Fruit fly (Drosophila melanogaster) whole organism, prepupa: ENCODE results near the gene CG5172.

ENCODE experiments used
- Blimp-1 ChIP-seq: fragments of 200-800 bp; sonication (Bioruptor generic); optimal IDR thresholded peaks from 3 replicates; lab custom pipeline; 2017; ENCODE audit warnings: missing biosample characterization, missing genetic modification characterization, mild to moderate bottlenecking, moderate library complexity, missing genetic modification reagents
- CG10631 ChIP-seq: fragments of 200-800 bp; sonication (Bioruptor generic); optimal IDR thresholded peaks from 2 replicates; lab custom pipeline; 2016; ENCODE audit warnings: missing biosample characterization, missing genetic modification characterization
- CG10669 ChIP-seq: fragments of 200-800 bp; sonication (Bioruptor generic); optimal IDR thresholded peaks from 3 replicates; lab custom pipeline; 2018; ENCODE audit warnings: missing biosample characterization, mild to moderate bottlenecking, missing genetic modification characterization, moderate library complexity
- CG11902 ChIP-seq: fragments of 200-800 bp; sonication (Bioruptor generic); optimal IDR thresholded peaks from 3 replicates; lab custom pipeline; 2016; ENCODE audit warnings: missing biosample characterization, missing genetic modification characterization
- CG15336 ChIP-seq: fragments of 200-800 bp; sonication (Bioruptor generic); IDR thresholded peaks from 2 replicates; pipeline ENCODE4 v1.3.6; 2022; ENCODE audit warnings: missing biosample characterization, missing genetic modification characterization
- CG1621 ChIP-seq: fragments of 200-800 bp; sonication (Bioruptor generic); optimal IDR thresholded peaks from 3 replicates; lab custom pipeline; 2018; ENCODE audit warnings: missing biosample characterization, mild to moderate bottlenecking, missing genetic modification characterization
- CG3032 ChIP-seq: fragments of 200-800 bp; optimal IDR thresholded peaks from 2 replicates; lab custom pipeline; 2019; ENCODE audit warnings: missing biosample characterization, mild to moderate bottlenecking, missing genetic modification characterization, moderate library complexity
- CG34406 ChIP-seq: fragments of 200-800 bp; sonication (Bioruptor generic); optimal IDR thresholded peaks from 3 replicates; lab custom pipeline; 2016; ENCODE audit warnings: missing biosample characterization, missing genetic modification characterization
- CG3919 ChIP-seq: fragments of 200-800 bp; sonication (Bioruptor generic); optimal IDR thresholded peaks from 3 replicates; lab custom pipeline; 2016; ENCODE audit warnings: missing biosample characterization, missing genetic modification characterization
- CG6163 ChIP-seq: fragments of 200-800 bp; sonication (Bioruptor generic); IDR thresholded peaks from 3 replicates; pipeline ENCODE4 v1.3.6; 2022; ENCODE audit warnings: missing biosample characterization, missing genetic modification characterization
- CG6276 ChIP-seq: fragments of 200-800 bp; sonication (Bioruptor generic); optimal IDR thresholded peaks from 2 replicates; lab custom pipeline; 2017; ENCODE audit warnings: missing biosample characterization, mild to moderate bottlenecking, missing genetic modification characterization
- CG6792 ChIP-seq: fragments of 200-800 bp; sonication (Bioruptor generic); optimal IDR thresholded peaks from 3 replicates; lab custom pipeline; 2016; ENCODE audit warnings: missing biosample characterization, missing genetic modification characterization
- CG6808 ChIP-seq: fragments of 200-800 bp; sonication (Bioruptor generic); optimal IDR thresholded peaks from 3 replicates; lab custom pipeline; 2017; ENCODE audit warnings: missing biosample characterization, missing genetic modification characterization, mild to moderate bottlenecking, moderate library complexity, missing genetic modification reagents
- CG6854 ChIP-seq: fragments of 200-800 bp; sonication (Bioruptor generic); optimal IDR thresholded peaks from 2 replicates; lab custom pipeline; 2017; ENCODE audit warnings: missing biosample characterization, mild to moderate bottlenecking, missing genetic modification characterization
- CG8119 ChIP-seq: fragments of 200-800 bp; sonication (Bioruptor generic); IDR thresholded peaks from 3 replicates; pipeline ENCODE4 v1.3.6; 2022; ENCODE audit warnings: missing biosample characterization, missing genetic modification characterization
- CG8319 ChIP-seq: fragments of 200-800 bp; sonication (Bioruptor generic); optimal IDR thresholded peaks from 3 replicates; lab custom pipeline; 2016; ENCODE audit warnings: missing biosample characterization, missing genetic modification characterization
- CG8632 ChIP-seq: fragments of 200-800 bp; sonication (Bioruptor generic); optimal IDR thresholded peaks from 3 replicates; lab custom pipeline; 2016; ENCODE audit warnings: missing biosample characterization, missing genetic modification characterization
- CG9139 ChIP-seq: fragments of 200-800 bp; sonication (Bioruptor generic); optimal IDR thresholded peaks from 3 replicates; lab custom pipeline; 2017; ENCODE audit warnings: missing biosample characterization, mild to moderate bottlenecking, missing genetic modification characterization
- Eip93F ChIP-seq: fragments of 200-800 bp; sonication (Bioruptor generic); optimal IDR thresholded peaks from 2 replicates; lab custom pipeline; 2016; ENCODE audit warnings: missing biosample characterization, mild to moderate bottlenecking, missing genetic modification characterization
- Ets21C ChIP-seq: fragments of 200-800 bp; sonication (Bioruptor generic); optimal IDR thresholded peaks from 3 replicates; lab custom pipeline; 2016; ENCODE audit warnings: missing biosample characterization, missing genetic modification characterization
- Hr38 ChIP-seq: sonication (Bioruptor generic); optimal IDR thresholded peaks from 2 replicates; lab custom pipeline; 2016; ENCODE audit warnings: missing biosample characterization, missing genetic modification characterization
- Hr39 ChIP-seq: fragments of 200-800 bp; sonication (Bioruptor generic); optimal IDR thresholded peaks from 2 replicates; lab custom pipeline; 2016; ENCODE audit warnings: missing biosample characterization, missing genetic modification characterization
- Hr4 ChIP-seq: fragments of 200-800 bp; sonication (Bioruptor generic); optimal IDR thresholded peaks from 3 replicates; lab custom pipeline; 2016; ENCODE audit warnings: missing biosample characterization, missing genetic modification characterization
- Lpt ChIP-seq: fragments of 200-800 bp; sonication (Bioruptor generic); optimal IDR thresholded peaks from 3 replicates; lab custom pipeline; 2016; ENCODE audit warnings: missing biosample characterization, missing genetic modification characterization
- OdsH ChIP-seq: fragments of 200-800 bp; sonication (Bioruptor generic); optimal IDR thresholded peaks from 3 replicates; lab custom pipeline; 2016; ENCODE audit warnings: missing biosample characterization, missing genetic modification characterization
- Smox ChIP-seq: fragments of 200-800 bp; sonication (Bioruptor generic); optimal IDR thresholded peaks from 3 replicates; lab custom pipeline; 2016; ENCODE audit warnings: missing biosample characterization, missing genetic modification characterization
- Sox102F ChIP-seq: fragments of 200-800 bp; sonication (Bioruptor generic); optimal IDR thresholded peaks from 2 replicates; lab custom pipeline; 2016; ENCODE audit warnings: missing biosample characterization, mild to moderate bottlenecking, missing genetic modification characterization
- Sox14 ChIP-seq: fragments of 200-800 bp; sonication (Bioruptor generic); optimal IDR thresholded peaks from 3 replicates; lab custom pipeline; 2016; ENCODE audit warnings: missing biosample characterization, missing genetic modification characterization
- Sox15 ChIP-seq: fragments of 200-800 bp; sonication (Bioruptor generic); optimal IDR thresholded peaks from 3 replicates; lab custom pipeline; 2016; ENCODE audit warnings: missing biosample characterization, missing genetic modification characterization
- achi ChIP-seq: fragments of 200-800 bp; sonication (Bioruptor generic); optimal IDR thresholded peaks from 3 replicates; lab custom pipeline; 2016; ENCODE audit warnings: missing biosample characterization, missing genetic modification characterization
- acj6 ChIP-seq: fragments of 200-800 bp; sonication (Bioruptor generic); optimal IDR thresholded peaks from 3 replicates; lab custom pipeline; 2016; ENCODE audit warnings: missing biosample characterization, missing genetic modification characterization
- dsx ChIP-seq: fragments of 200-800 bp; optimal IDR thresholded peaks from 3 replicates; lab custom pipeline; 2019; ENCODE audit warnings: missing biosample characterization, mild to moderate bottlenecking, missing genetic modification characterization, moderate library complexity; ENCODE audit not compliant: poor library complexity, severe bottlenecking
- eg ChIP-seq: fragments of 200-800 bp; sonication (Bioruptor generic); IDR thresholded peaks from 3 replicates; pipeline ENCODE4 v1.3.6; 2022; ENCODE audit warnings: missing biosample characterization, missing genetic modification characterization
- esn ChIP-seq: fragments of 200-800 bp; sonication (Bioruptor generic); optimal IDR thresholded peaks from 2 replicates; lab custom pipeline; 2016; ENCODE audit warnings: missing biosample characterization, mild to moderate bottlenecking, missing genetic modification characterization, moderate library complexity
- fd59A ChIP-seq: fragments of 200-800 bp; sonication (Bioruptor generic); optimal IDR thresholded peaks from 2 replicates; lab custom pipeline; 2017; ENCODE audit warnings: missing biosample characterization, mild to moderate bottlenecking, missing genetic modification characterization, missing genetic modification reagents
- fkh ChIP-seq: fragments of 200-800 bp; sonication (Bioruptor generic); optimal IDR thresholded peaks from 3 replicates; lab custom pipeline; 2017; ENCODE audit warnings: missing biosample characterization, mild to moderate bottlenecking, missing genetic modification characterization, moderate library complexity
- lz ChIP-seq: fragments of 200-800 bp; sonication (Bioruptor generic); optimal IDR thresholded peaks from 3 replicates; lab custom pipeline; 2016; ENCODE audit warnings: missing biosample characterization, missing genetic modification characterization
- net ChIP-seq: fragments of 200-800 bp; sonication (Bioruptor generic); optimal IDR thresholded peaks from 3 replicates; lab custom pipeline; 2016; ENCODE audit warnings: missing biosample characterization, missing genetic modification characterization
- pdm3 ChIP-seq: fragments of 200-800 bp; sonication (Bioruptor generic); optimal IDR thresholded peaks from 3 replicates; lab custom pipeline; 2016; ENCODE audit warnings: missing biosample characterization, missing genetic modification characterization
- salr ChIP-seq, 2 experiments: fragments of 200-800 bp; sonication (Bioruptor generic); optimal IDR thresholded peaks; 3 replicates each; lab custom pipeline; 2016 to 2018; ENCODE audit warnings: missing biosample characterization in 2 of 2, missing genetic modification characterization in 2 of 2, mild to moderate bottlenecking in 1 of 2
- spab ChIP-seq: fragments of 200-800 bp; sonication (Bioruptor generic); optimal IDR thresholded peaks from 2 replicates; lab custom pipeline; 2017; ENCODE audit warnings: missing biosample characterization, mild to moderate bottlenecking, missing genetic modification characterization, missing genetic modification reagents
- ss ChIP-seq, 2 experiments: fragments of 200-800 bp; sonication (Bioruptor generic); optimal IDR thresholded peaks; 2 replicates in 1 of 2; 3 replicates in 1 of 2; lab custom pipeline; 2017 to 2018; ENCODE audit warnings: mild to moderate bottlenecking in 2 of 2, missing biosample characterization in 2 of 2, missing genetic modification characterization in 2 of 2, moderate library complexity in 1 of 2
- svp ChIP-seq: fragments of 200-800 bp; sonication (Bioruptor generic); peaks from one replicate; lab custom pipeline; 2016; ENCODE audit warnings: missing biosample characterization, missing genetic modification characterization
- topi ChIP-seq: fragments of 200-800 bp; sonication (Bioruptor generic); optimal IDR thresholded peaks from 3 replicates; lab custom pipeline; 2016; ENCODE audit warnings: missing biosample characterization, missing genetic modification characterization
- vri ChIP-seq: fragments of 200-800 bp; sonication (Bioruptor generic); optimal IDR thresholded peaks from 3 replicates; lab custom pipeline; 2016; ENCODE audit warnings: missing biosample characterization, mild to moderate bottlenecking, missing genetic modification characterization

CG5172 gene

dm6 chrX:17230944-17231343 is 9.7 kb downstream of the CG5172 start, which contains the start of gene CG10597:
TSS of gene CG10597 (minus strand) at chrX:17231044.
- TF ChIP-seq fkh (GFP tag; lab: Kevin White, UChicago) (no peak), CG6276 (GFP tag; lab: Kevin White, UChicago) (no peak), vri (GFP tag; lab: Kevin White, UChicago) (no peak), ss (GFP tag; optimal IDR thresholded peaks at IDR 0.05; lab: Kevin White, UChicago) (no peak), svp (GFP tag; lab: Kevin White, UChicago) (no peak), Smox (GFP tag; lab: Kevin White, UChicago) (no peak), CG15336 (GFP tag; lab: Robert Waterston, UW) (no peak), eg (GFP tag; lab: Robert Waterston, UW) (no peak), CG6854 (no peak)

dm6 chrX:17232642-17233041 is 11.4 kb downstream of the CG5172 start, which contains the start of gene f:
TSS of gene f (plus strand) at chrX:17232942.
- TF ChIP-seq eg (GFP tag; lab: Robert Waterston, UW) = 0 out of 3 replicates have a peak, but pooled peaks have one; percentile 16
- TF ChIP-seq dsx = no peak
- TF ChIP-seq Hr39 (GFP tag; lab: Kevin White, UChicago) = no peak

dm6 chrX:17236468-17236867 is 15.2 kb downstream of the CG5172 start:
- TF ChIP-seq CG6854 = no peak
- no peak for TF ChIP-seq salr (GFP tag; optimal IDR thresholded peaks at IDR 0.05; lab: Kevin White, UChicago)
- no peak for TF ChIP-seq CG6808 (GFP tag; lab: Kevin White, UChicago)
- TF ChIP-seq CG1621 (tag; lab: Kevin White, UChicago) = no peak
- TF ChIP-seq topi = no peak
- TF ChIP-seq CG10631 = no peak
- TF ChIP-seq CG15336 (GFP tag; lab: Robert Waterston, UW) = no peak
- no peak for TF ChIP-seq fkh (GFP tag; lab: Kevin White, UChicago)
- no peak for TF ChIP-seq Ets21C (GFP tag; lab: Kevin White, UChicago)
- no peak for TF ChIP-seq CG8632
- TF ChIP-seq Sox14 = no peak
- TF ChIP-seq acj6 (GFP tag; lab: Kevin White, UChicago) = no peak
- no peak for TF ChIP-seq CG6792
- TF ChIP-seq CG6163 = no peak
- TF ChIP-seq CG9139 = no peak
- TF ChIP-seq CG6276 (GFP tag; lab: Kevin White, UChicago) = no peak
- TF ChIP-seq Sox15 (GFP tag; lab: Kevin White, UChicago) = no peak
- no peak for TF ChIP-seq vri (GFP tag; lab: Kevin White, UChicago)
- TF ChIP-seq Blimp-1 (GFP tag; lab: Kevin White, UChicago) = no peak

dm6 chrX:17237421-17237820 is 16.2 kb downstream of the CG5172 start:
- TF ChIP-seq CG11902 (GFP tag; lab: Kevin White, UChicago) (peak; percentile 13), Hr38 (GFP tag; lab: Kevin White, UChicago) (no peak), CG8119 (GFP tag; lab: Robert Waterston, UW) (peak; percentile 89), Eip93F (GFP tag; lab: Kevin White, UChicago) (no peak), CG6276 (GFP tag; lab: Kevin White, UChicago) (peak; percentile 78), Sox102F (GFP tag; lab: Kevin White, UChicago) (peak; percentile 35), lz (GFP tag; lab: Kevin White, UChicago) (peak; percentile 28), CG10669 (GFP tag; lab: Kevin White, UChicago) (no peak), esn (GFP tag; lab: Kevin White, UChicago) (peak; percentile 61), CG3919 (peak; percentile 77), eg (GFP tag; lab: Robert Waterston, UW) (peak; percentile 74), CG9139 (peak; percentile 18), ss (GFP tag; optimal IDR thresholded peaks at IDR 0.05; lab: Kevin White, UChicago) (peak; percentile 69 to 71), Lpt (GFP tag; lab: Kevin White, UChicago) (peak; percentile 78), Smox (GFP tag; lab: Kevin White, UChicago) (peak; percentile 32), CG8319 (GFP tag; lab: Kevin White, UChicago) (peak; percentile 51), pdm3 (GFP tag; lab: Kevin White, UChicago) (peak; percentile 70), OdsH (GFP tag; lab: Kevin White, UChicago) (peak; percentile 72), topi (peak; percentile 46), achi (GFP tag; lab: Kevin White, UChicago) (peak; percentile 77), fkh (GFP tag; lab: Kevin White, UChicago) (no peak), CG8632 (peak; percentile 71), CG34406 (peak; percentile 67), Hr4 (GFP tag; lab: Kevin White, UChicago) (peak; percentile 69), spab (GFP tag; lab: Kevin White, UChicago) (peak; percentile 55), net (GFP tag; lab: Kevin White, UChicago) (peak; percentile 78), Sox15 (GFP tag; lab: Kevin White, UChicago) (peak; percentile 23), fd59A (peak; percentile 46), CG3032 (tag; lab: Kevin White, UChicago) (peak; percentile 67)
